Fruit fly (Drosophila melanogaster): ENCODE measurements around the gene CG12479.

- TF ChIP-seq ttk (optimal IDR thresholded peaks at IDR 0.05) (no peak), Sin3A (optimal IDR thresholded peaks at IDR 0.05) (no peak), psq (optimal IDR thresholded peaks at IDR 0.05) (no peak), Myc (optimal IDR thresholded peaks at IDR 0.05) (no peak), insv (optimal IDR thresholded peaks at IDR 0.05) (no peak)
Observed at dm6 chrX:14186953-14187352, 35.1 kb upstream of the CG12479 start, which contains the start of gene CG12481.
